Fruit fly (Drosophila melanogaster) whole organism, embryonic: Measurements from ENCODE around the gene Ythdc1.

Experiments used
- BEAF-32 ChIP-seq: fragments of 200-800 bp; sonication (Bioruptor generic); optimal IDR thresholded peaks from 3 replicates; lab custom pipeline; 2017; ENCODE audit warnings: missing biosample characterization, missing genetic modification characterization, mild to moderate bottlenecking, moderate library complexity, missing genetic modification reagents
- CG1024 ChIP-seq: fragments of 200-800 bp; sonication (Bioruptor generic); IDR thresholded peaks from 2 replicates; pipeline ENCODE4 v1.3.6; 2022; ENCODE audit warnings: missing biosample characterization, missing genetic modification characterization
- CG10959 ChIP-seq: fragments of 200-800 bp; sonication (Bioruptor generic); IDR thresholded peaks from 2 replicates; pipeline ENCODE4 v1.3.6; 2022; ENCODE audit warnings: missing biosample characterization, missing genetic modification characterization
- CG11085 ChIP-seq: fragments of 200-800 bp; sonication (Bioruptor generic); IDR thresholded peaks from 2 replicates; pipeline ENCODE4 v1.3.6; 2022; ENCODE audit warnings: missing biosample characterization, missing genetic modification characterization
- CG12391 ChIP-seq: fragments of 200-800 bp; sonication (Bioruptor generic); optimal IDR thresholded peaks from 3 replicates; lab custom pipeline; 2018; ENCODE audit warnings: missing biosample characterization, mild to moderate bottlenecking, missing genetic modification characterization, moderate library complexity
- CG12659 ChIP-seq: fragments of 200-800 bp; sonication (Bioruptor generic); optimal IDR thresholded peaks from 3 replicates; lab custom pipeline; 2017; ENCODE audit warnings: mild to moderate bottlenecking, missing biosample characterization, missing genetic modification reagents, missing genetic modification characterization
- CG1647 ChIP-seq: fragments of 200-800 bp; sonication (Bioruptor generic); optimal IDR thresholded peaks from 3 replicates; lab custom pipeline; 2016; ENCODE audit warnings: missing biosample characterization, missing genetic modification characterization
- CG17359 ChIP-seq: fragments of 200-800 bp; sonication (Bioruptor generic); optimal IDR thresholded peaks from 3 replicates; lab custom pipeline; 2018; ENCODE audit warnings: missing biosample characterization, mild to moderate bottlenecking, missing genetic modification characterization, moderate library complexity
- CG18011 ChIP-seq: fragments of 200-800 bp; sonication (Bioruptor generic); optimal IDR thresholded peaks from 2 replicates; lab custom pipeline; 2017; ENCODE audit warnings: missing biosample characterization, missing genetic modification characterization, mild to moderate bottlenecking, moderate library complexity, missing genotype
- CG32767 ChIP-seq: fragments of 200-800 bp; sonication (Bioruptor generic); IDR thresholded peaks from 2 replicates; pipeline ENCODE4 v1.3.6; 2022; ENCODE audit warnings: missing biosample characterization, missing genetic modification characterization
- CG3281 ChIP-seq: fragments of 200-800 bp; sonication (Bioruptor generic); optimal IDR thresholded peaks from 3 replicates; lab custom pipeline; 2017; ENCODE audit warnings: missing biosample characterization, mild to moderate bottlenecking, missing genetic modification characterization
- CG34422 ChIP-seq: fragments of 200-800 bp; sonication (Bioruptor generic); IDR thresholded peaks from 3 replicates; pipeline ENCODE4 v1.3.6; 2022; ENCODE audit warnings: missing biosample characterization, missing genetic modification characterization
- CG4360 ChIP-seq: fragments of 200-800 bp; sonication (Bioruptor generic); IDR thresholded peaks from 2 replicates; pipeline ENCODE4 v1.3.6; 2022; ENCODE audit warnings: missing biosample characterization, missing genetic modification characterization
- CG6254 ChIP-seq: fragments of 200-800 bp; sonication (Bioruptor generic); optimal IDR thresholded peaks from 3 replicates; lab custom pipeline; 2017; ENCODE audit warnings: mild to moderate bottlenecking, missing biosample characterization, missing genetic modification reagents, missing genetic modification characterization
- CG6654 ChIP-seq: fragments of 200-800 bp; sonication (Bioruptor generic); optimal IDR thresholded peaks from 2 replicates; lab custom pipeline; 2017; ENCODE audit warnings: missing biosample characterization, mild to moderate bottlenecking, missing genetic modification characterization
- CG7556 ChIP-seq: fragments of 200-800 bp; sonication (Bioruptor generic); optimal IDR thresholded peaks from 2 replicates; lab custom pipeline; 2017; ENCODE audit warnings: missing biosample characterization, mild to moderate bottlenecking, missing genetic modification characterization
- CG9215 ChIP-seq: fragments of 200-800 bp; sonication (Bioruptor generic); IDR thresholded peaks from 2 replicates; pipeline ENCODE4 v1.3.6; 2022; ENCODE audit warnings: missing biosample characterization, missing genetic modification characterization
- CG9797 ChIP-seq: fragments of 200-800 bp; sonication (Bioruptor generic); optimal IDR thresholded peaks from 3 replicates; lab custom pipeline; 2018; ENCODE audit warnings: missing biosample characterization, mild to moderate bottlenecking, missing genetic modification characterization
- ERR ChIP-seq: fragments of 200-800 bp; sonication (Bioruptor generic); optimal IDR thresholded peaks from 2 replicates; lab custom pipeline; 2016; ENCODE audit warnings: missing biosample characterization, missing genetic modification characterization
- H15 ChIP-seq: fragments of 200-800 bp; sonication (Bioruptor generic); IDR thresholded peaks from 3 replicates; pipeline ENCODE4 v1.3.6; 2022; ENCODE audit warnings: missing biosample characterization, missing genetic modification characterization
- Hmx ChIP-seq: fragments of 200-800 bp; sonication (Bioruptor generic); optimal IDR thresholded peaks from 2 replicates; lab custom pipeline; 2016; ENCODE audit warnings: missing biosample characterization, missing genetic modification characterization
- Hr51 ChIP-seq, 2 experiments: fragments of 200-800 bp; sonication (Bioruptor generic); optimal IDR thresholded peaks; 2 replicates in 1 of 2; 3 replicates in 1 of 2; lab custom pipeline; 2016 to 2018; ENCODE audit warnings: missing biosample characterization in 2 of 2, missing genetic modification characterization in 2 of 2, mild to moderate bottlenecking in 1 of 2, moderate library complexity in 1 of 2
- Hsf ChIP-seq: fragments of 200-800 bp; sonication (Bioruptor generic); optimal IDR thresholded peaks from 3 replicates; lab custom pipeline; 2016; ENCODE audit warnings: missing biosample characterization, missing genetic modification characterization
- Mad ChIP-seq: fragments of 200-800 bp; sonication (Bioruptor generic); optimal IDR thresholded peaks from 2 replicates; lab custom pipeline; 2016; ENCODE audit warnings: missing biosample characterization, missing genetic modification characterization
- Rfx ChIP-seq: fragments of 200-800 bp; sonication (Bioruptor generic); IDR thresholded peaks from 2 replicates; pipeline ENCODE4 v1.3.6; 2022; ENCODE audit warnings: missing biosample characterization, missing genetic modification characterization
- Six4 ChIP-seq: fragments of 200-800 bp; sonication (Bioruptor generic); optimal IDR thresholded peaks from 2 replicates; lab custom pipeline; 2016; ENCODE audit warnings: missing biosample characterization, missing genetic modification characterization
- TFAM ChIP-seq: fragments of 200-800 bp; sonication (Bioruptor generic); optimal IDR thresholded peaks from 2 replicates; lab custom pipeline; 2017; ENCODE audit warnings: missing biosample characterization, missing genetic modification characterization, inconsistent platforms
- Tbp ChIP-seq: fragments of >200 bp; optimal IDR thresholded peaks from 2 replicates; lab custom pipeline; 2018; ENCODE audit warnings: missing biosample characterization, missing genetic modification characterization
- al ChIP-seq: fragments of 200-800 bp; sonication (Bioruptor generic); IDR thresholded peaks from 2 replicates; pipeline ENCODE4 v1.3.6; 2022; ENCODE audit warnings: missing biosample characterization, missing genetic modification characterization
- bbx ChIP-seq: fragments of 200-800 bp; sonication (Bioruptor generic); IDR thresholded peaks from 2 replicates; pipeline ENCODE4 v1.3.6; 2022; ENCODE audit warnings: missing biosample characterization, missing genetic modification characterization; ENCODE audit not compliant: partially characterized antibody
- chif ChIP-seq, 2 experiments: fragments of 200-800 bp; sonication (Bioruptor generic); optimal IDR thresholded peaks; 3 replicates each; lab custom pipeline; 2016; ENCODE audit warnings: missing biosample characterization in 2 of 2, missing genetic modification characterization in 2 of 2
- chn ChIP-seq: fragments of 200-800 bp; sonication (Bioruptor generic); optimal IDR thresholded peaks from 2 replicates; lab custom pipeline; 2016; ENCODE audit warnings: missing biosample characterization, missing genetic modification characterization
- danr ChIP-seq: fragments of 200-800 bp; sonication (Bioruptor generic); IDR thresholded peaks from 2 replicates; pipeline ENCODE4 v1.3.6; 2022; ENCODE audit warnings: missing biosample characterization, missing genetic modification characterization
- dmrt11E ChIP-seq: fragments of 200-800 bp; sonication (Bioruptor generic); optimal IDR thresholded peaks from 3 replicates; lab custom pipeline; 2018; ENCODE audit warnings: missing biosample characterization, mild to moderate bottlenecking, missing genetic modification characterization, moderate library complexity
- emc ChIP-seq: fragments of 200-800 bp; sonication (Bioruptor generic); optimal IDR thresholded peaks from 2 replicates; lab custom pipeline; 2016; ENCODE audit warnings: missing biosample characterization, missing genetic modification characterization
- ftz-f1 ChIP-seq: fragments of 200-800 bp; sonication (Bioruptor generic); optimal IDR thresholded peaks from 2 replicates; lab custom pipeline; 2016; ENCODE audit warnings: missing biosample characterization, missing genetic modification characterization
- gce ChIP-seq: fragments of 200-800 bp; sonication (Bioruptor generic); IDR thresholded peaks from 3 replicates; pipeline ENCODE4 v1.3.6; 2022; ENCODE audit warnings: missing biosample characterization, missing genetic modification characterization
- gro ChIP-seq: fragments of 200-800 bp; sonication (Bioruptor generic); optimal IDR thresholded peaks from 2 replicates; lab custom pipeline; 2016; ENCODE audit warnings: missing biosample characterization, missing genetic modification characterization
- hbn ChIP-seq: fragments of 200-800 bp; sonication (Bioruptor generic); IDR thresholded peaks from 2 replicates; pipeline ENCODE4 v1.3.6; 2022; ENCODE audit warnings: missing biosample characterization, missing genetic modification characterization; ENCODE audit not compliant: partially characterized antibody
- kah ChIP-seq: fragments of 200-800 bp; sonication (Bioruptor generic); optimal IDR thresholded peaks from 2 replicates; lab custom pipeline; 2018; ENCODE audit warnings: missing biosample characterization, mild to moderate bottlenecking, missing genetic modification characterization
- klu ChIP-seq: fragments of 200-800 bp; sonication (Bioruptor generic); IDR thresholded peaks from 2 replicates; pipeline ENCODE4 v1.3.6; 2022; ENCODE audit warnings: missing biosample characterization, missing genetic modification characterization
- lilli ChIP-seq: fragments of 200-800 bp; sonication (Bioruptor generic); optimal IDR thresholded peaks from 3 replicates; lab custom pipeline; 2016; ENCODE audit warnings: missing biosample characterization, missing genetic modification characterization
- nmo ChIP-seq: fragments of 200-800 bp; sonication (Bioruptor generic); optimal IDR thresholded peaks from 2 replicates; lab custom pipeline; 2018; ENCODE audit warnings: missing biosample characterization, mild to moderate bottlenecking, missing genetic modification characterization, moderate library complexity
- nom ChIP-seq: fragments of 200-800 bp; sonication (Bioruptor generic); optimal IDR thresholded peaks from 2 replicates; lab custom pipeline; 2017; ENCODE audit warnings: missing biosample characterization, missing genetic modification characterization, mild to moderate bottlenecking, moderate library complexity, missing genetic modification reagents
- oc ChIP-seq: fragments of 200-800 bp; sonication (Bioruptor generic); optimal IDR thresholded peaks from 2 replicates; lab custom pipeline; 2018; ENCODE audit warnings: missing biosample characterization, mild to moderate bottlenecking, missing genetic modification characterization, moderate library complexity
- phol ChIP-seq: fragments of 200-800 bp; sonication (Bioruptor generic); optimal IDR thresholded peaks from 3 replicates; lab custom pipeline; 2018; ENCODE audit warnings: missing biosample characterization, mild to moderate bottlenecking, missing genetic modification characterization, moderate library complexity
- pita ChIP-seq: fragments of 200-800 bp; sonication (Bioruptor generic); optimal IDR thresholded peaks from 2 replicates; lab custom pipeline; 2017; ENCODE audit warnings: missing biosample characterization, mild to moderate bottlenecking, missing genetic modification characterization
- pzg ChIP-seq: fragments of 200-800 bp; sonication (Bioruptor generic); optimal IDR thresholded peaks from 3 replicates; lab custom pipeline; 2018; ENCODE audit warnings: missing biosample characterization, mild to moderate bottlenecking, missing genetic modification characterization, moderate library complexity
- sna ChIP-seq: fragments of 200-800 bp; sonication (Bioruptor generic); IDR thresholded peaks from 2 replicates; pipeline ENCODE4 v1.3.6; 2022; ENCODE audit warnings: missing biosample characterization, missing genetic modification characterization; ENCODE audit not compliant: partially characterized antibody
- trh ChIP-seq: fragments of 200-800 bp; sonication (Bioruptor generic); optimal IDR thresholded peaks from 2 replicates; lab custom pipeline; 2016; ENCODE audit warnings: missing biosample characterization, missing genetic modification characterization
- vvl ChIP-seq: fragments of 200-800 bp; sonication (Bioruptor generic); IDR thresholded peaks from 2 replicates; pipeline ENCODE4 v1.3.6; 2022; ENCODE audit warnings: missing biosample characterization, missing genetic modification characterization

Gene Ythdc1

dm6 chr3L:3377965-3378292 lies 4.0 kb upstream of the Ythdc1 start, which contains the start of gene Ids:
Gene Ids, plus strand, starts transcription at chr3L:3378268.
- TF ChIP-seq pzg = no peak
- TF ChIP-seq Hr51 (GFP tag; optimal IDR thresholded peaks at IDR 0.05; lab: Kevin White, UChicago) = peak in 1 of 2 experiments; percentile 75
- TF ChIP-seq CG6654 (GFP tag; lab: Kevin White, UChicago) = peak; percentile 11
- TF ChIP-seq CG1647 (GFP tag; lab: Kevin White, UChicago) = peak; percentile 10
- TF ChIP-seq CG7556 (GFP tag; lab: Kevin White, UChicago) = peak; percentile 64
- peak; percentile 67; the same call in 1 of the 3 replicates for TF ChIP-seq CG34422
- TF ChIP-seq CG1024 = peak; percentile 64
- TF ChIP-seq danr (GFP tag; lab: Robert Waterston, UW) = peak; percentile 57
- peak; percentile 84 for TF ChIP-seq Rfx (GFP tag; lab: Robert Waterston, UW)
- no peak for TF ChIP-seq CG18011
- peak; percentile 64 for TF ChIP-seq Hsf (GFP tag; lab: Kevin White, UChicago)
- TF ChIP-seq CG6254 = peak; percentile 63
- peak; percentile 79 for TF ChIP-seq CG17359 (tag; lab: Kevin White, UChicago)
- peak; percentile 70 for TF ChIP-seq CG12659 (GFP tag; lab: Kevin White, UChicago)
- no peak for TF ChIP-seq hbn (GFP tag; lab: Robert Waterston, UW)
- no peak for TF ChIP-seq sna (GFP tag; lab: Robert Waterston, UW)
- TF ChIP-seq kah (GFP tag; lab: Kevin White, UChicago) = no peak
- TF ChIP-seq phol (tag; lab: Kevin White, UChicago) = peak; percentile 65
- peak; percentile 60 for TF ChIP-seq CG3281
- TF ChIP-seq chif (GFP tag; optimal IDR thresholded peaks at IDR 0.05; lab: Kevin White, UChicago) = peak in 1 of 2 experiments; percentile 28
- TF ChIP-seq nmo (GFP tag; lab: Kevin White, UChicago) = peak; percentile 70
- TF ChIP-seq al (GFP tag; lab: Robert Waterston, UW) = peak; percentile 57; the same call in 1 of the 2 replicates
- TF ChIP-seq oc (tag; lab: Kevin White, UChicago) = peak; percentile 76
- peak; percentile 47 for TF ChIP-seq Mad (GFP tag; lab: Kevin White, UChicago)
- peak; percentile 58; the same call in 1 of the 2 replicates for TF ChIP-seq klu
- TF ChIP-seq ftz-f1 (GFP tag; lab: Kevin White, UChicago) = no peak
- peak; percentile 61; the same call in 1 of the 3 replicates for TF ChIP-seq gce
- peak; percentile 70 for TF ChIP-seq nom (GFP tag; lab: Kevin White, UChicago)
- peak; percentile 66 for TF ChIP-seq lilli (GFP tag; lab: Kevin White, UChicago)
- peak; percentile 48 for TF ChIP-seq dmrt11E (tag; lab: Kevin White, UChicago)
- no peak for TF ChIP-seq Six4 (GFP tag; lab: Kevin White, UChicago)
- TF ChIP-seq CG32767 (GFP tag; lab: Robert Waterston, UW) = peak; percentile 76
- no peak for TF ChIP-seq pita (GFP tag; lab: Kevin White, UChicago)
- no peak for TF ChIP-seq BEAF-32 (GFP tag; lab: Kevin White, UChicago)
- peak; percentile 50 for TF ChIP-seq gro (GFP tag; lab: Kevin White, UChicago)
- peak; percentile 86 for TF ChIP-seq vvl (GFP tag; lab: Robert Waterston, UW)
- TF ChIP-seq CG10959 (GFP tag; lab: Robert Waterston, UW) = no peak
- no peak for TF ChIP-seq CG9797 (GFP tag; lab: Kevin White, UChicago)
- no peak for TF ChIP-seq bbx (GFP tag; lab: Robert Waterston, UW)
- TF ChIP-seq CG12391 (tag; lab: Kevin White, UChicago) = peak; percentile 71
- no peak for TF ChIP-seq CG11085 (GFP tag; lab: Robert Waterston, UW)
- no peak for TF ChIP-seq TFAM (GFP tag; lab: Kevin White, UChicago)
- peak; percentile 38 for TF ChIP-seq CG9215 (GFP tag; lab: Robert Waterston, UW)
- TF ChIP-seq Hmx (GFP tag; lab: Kevin White, UChicago) = peak; percentile 3
- TF ChIP-seq chn = peak; percentile 37
- TF ChIP-seq emc (GFP tag; lab: Kevin White, UChicago) = no peak
- TF ChIP-seq ERR (GFP tag; lab: Kevin White, UChicago) = no peak
- peak; percentile 11 for TF ChIP-seq trh (GFP tag; lab: Kevin White, UChicago)
- TF ChIP-seq Tbp (GFP tag; lab: Kevin White, UChicago) = no peak
- TF ChIP-seq H15 = peak; percentile 79; the same call in 2 of the 3 replicates
- no peak for TF ChIP-seq CG4360 (GFP tag; lab: Robert Waterston, UW)
